Worm (Caenorhabditis elegans) whole organism, mixed stage, embryonic: ENCODE results near the gene phy-3.

Source experiments
- elt-3 ChIP-seq: fragments of 150-350 bp; optimal IDR thresholded peaks from 2 replicates; lab custom pipeline; 2014; ENCODE audit warnings: missing biosample characterization, missing genetic modification characterization
- lin-32 ChIP-seq: fragments of 200-800 bp; sonication (Bioruptor generic); optimal IDR thresholded peaks from 2 replicates; lab custom pipeline; 2018; ENCODE audit warnings: mild to moderate bottlenecking, missing genetic modification characterization, missing compliant biosample characterization
- mep-1 ChIP-seq: fragments of 150-350 bp; optimal IDR thresholded peaks from 2 replicates; lab custom pipeline; 2017; ENCODE audit warnings: missing biosample characterization, missing genetic modification reagents, missing genetic modification characterization, inconsistent platforms
- nhr-12 ChIP-seq: fragments of 150-350 bp; optimal IDR thresholded peaks from 2 replicates; lab custom pipeline; 2014; ENCODE audit warnings: missing biosample characterization, missing genetic modification characterization
- nhr-2 ChIP-seq: fragments of 150-350 bp; optimal IDR thresholded peaks from 2 replicates; lab custom pipeline; 2014; ENCODE audit warnings: missing biosample characterization, missing genetic modification characterization
- nhr-28 ChIP-seq: fragments of 150-350 bp; optimal IDR thresholded peaks from 2 replicates; lab custom pipeline; 2014; ENCODE audit warnings: missing biosample characterization, missing genetic modification characterization
- snpc-4 ChIP-seq: fragments of 150-350 bp; optimal IDR thresholded peaks from 2 replicates; lab custom pipeline; 2014; ENCODE audit warnings: missing biosample characterization, missing genetic modification characterization
- tbx-8 ChIP-seq: fragments of 200-800 bp; sonication (Bioruptor generic); optimal IDR thresholded peaks from 2 replicates; lab custom pipeline; 2018; ENCODE audit warnings: mild to moderate bottlenecking, missing genetic modification characterization, moderate library complexity, missing compliant biosample characterization
- unc-39 ChIP-seq: fragments of 150-350 bp; optimal IDR thresholded peaks from 2 replicates; lab custom pipeline; 2014; ENCODE audit warnings: missing biosample characterization, missing genetic modification characterization

- TF ChIP-seq mep-1 (tag; lab: Kevin White, UChicago): no peak
- TF ChIP-seq nhr-28 (tag; lab: Kevin White, UChicago): no peak
- no peak for TF ChIP-seq elt-3
- TF ChIP-seq nhr-2 (tag; lab: Kevin White, UChicago): no peak
- TF ChIP-seq unc-39 (tag; lab: Kevin White, UChicago): no peak
- no peak for TF ChIP-seq snpc-4 (tag; lab: Kevin White, UChicago)
- TF ChIP-seq tbx-8: no peak
- no peak for TF ChIP-seq nhr-12 (tag; lab: Kevin White, UChicago)
- no peak for TF ChIP-seq lin-32 (GFP tag; lab: Kevin White, UChicago)
Observed at ce11 chrV:16840961-16841360, 8.0 kb downstream of the phy-3 start, which contains the start of gene clec-40.
